Worm (Caenorhabditis elegans): ENCODE data around the gene F54D5.23.
"Not testable (repeated sequence)": the region's sequence is repeated elsewhere in the genome, so short reads cannot be mapped to it uniquely, and the experiment has no call there.

F54D5.23 gene

ce11 chrII:11564127-11564526, 5.0 kb downstream of the F54D5.23 start, which contains the start of gene F54D5.15:
F54D5.15 (minus strand) TSS chrII:11564227.
- TF ChIP-seq lsy-2 (tag; optimal IDR thresholded peaks at IDR 0.05): no peak
- TF ChIP-seq sptf-1 (tag; optimal IDR thresholded peaks at IDR 0.05): peak; percentile 60

- no peak for TF ChIP-seq ztf-11 (tag; optimal IDR thresholded peaks at IDR 0.05)
Observed at ce11 chrII:11556338-11556737, 12.7 kb downstream of the F54D5.23 start, which contains the start of gene F54D5.17. F54D5.17 (plus strand) TSS chrII:11556638.

DNA sequence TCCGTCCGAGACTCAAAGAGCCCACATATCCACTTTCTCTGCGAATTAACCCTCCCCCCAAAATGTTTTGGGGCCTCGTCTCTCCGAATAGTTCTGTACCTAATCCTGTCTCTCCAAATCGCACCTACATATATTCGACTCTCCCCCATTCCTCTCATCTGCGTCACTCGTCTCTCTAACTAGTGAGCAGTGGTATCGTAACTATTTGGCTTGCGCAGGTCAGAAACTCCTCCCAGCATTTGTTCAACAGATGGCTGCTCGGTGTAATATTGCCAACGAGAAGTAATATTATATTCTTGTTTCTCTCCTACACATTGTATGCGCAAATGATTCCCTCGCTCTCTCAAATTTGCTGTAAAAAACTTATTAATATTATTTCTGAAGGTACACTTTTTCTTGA, 13.5 kb downstream of the F54D5.23 start, which contains the start of gene F54D5.24:
Gene F54D5.24, plus strand, starts transcription at position 316 of the 400 bp plus-strand sequence.
- TF ChIP-seq pha-4 (tag; optimal IDR thresholded peaks at IDR 0.05) (no peak), hlh-1 (tag; optimal IDR thresholded peaks at IDR 0.05) (peak; percentile 96), sptf-1 (tag; optimal IDR thresholded peaks at IDR 0.05) (peak; percentile 57)

DNA sequence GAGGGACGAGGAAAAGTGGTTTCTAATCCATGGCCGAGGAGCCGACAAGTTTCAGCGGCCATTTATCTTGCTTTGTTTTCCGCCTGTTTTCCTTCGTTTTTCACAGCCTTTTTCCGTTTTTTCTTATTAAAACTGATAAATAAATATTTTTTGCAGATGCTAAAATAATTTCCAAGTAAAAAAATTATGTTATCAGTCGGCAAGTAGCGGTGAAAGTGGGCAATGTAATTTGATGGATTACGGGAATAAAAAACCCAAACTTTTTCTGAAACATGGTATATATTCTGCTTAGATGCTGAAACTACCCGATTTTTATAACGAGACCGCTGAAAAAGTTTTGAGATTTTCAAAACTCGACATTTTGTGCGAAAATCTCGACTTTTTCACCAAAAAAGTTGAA, 17.1 kb downstream of the F54D5.23 start, which contains the start of gene dhgd-1:
Gene dhgd-1, minus strand, starts transcription at position 101 of the 400 bp plus-strand sequence.
- TF ChIP-seq elt-3, lsy-2, nhr-76 (tag; optimal IDR thresholded peaks at IDR 0.05): not testable (repeated sequence)

DNA sequence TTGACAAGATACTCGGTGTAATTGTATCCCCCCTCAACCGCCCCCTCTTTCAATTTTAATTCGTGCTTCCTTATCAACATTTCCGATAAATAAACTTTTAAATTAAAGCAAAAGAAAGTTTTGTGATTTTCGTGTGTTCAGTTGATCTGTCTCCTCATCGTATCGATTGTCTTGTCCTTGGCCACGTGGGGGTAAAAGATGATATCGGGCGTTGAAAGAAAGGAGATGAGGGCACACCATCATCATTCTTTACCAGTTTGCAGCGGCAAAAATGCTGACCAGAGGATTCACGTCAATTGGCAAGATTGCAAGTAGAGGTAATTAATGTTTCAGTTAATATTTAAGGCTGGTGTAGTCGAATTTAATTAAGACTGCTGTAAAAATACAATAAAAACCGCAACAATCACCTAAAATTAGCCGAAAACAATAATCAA, 21.8 kb downstream of the F54D5.23 start, which contains the start of gene F54D5.7:
Gene F54D5.7, plus strand, starts transcription at position 264 of the 434 bp plus-strand sequence.
- TF ChIP-seq blmp-1 (tag; optimal IDR thresholded peaks at IDR 0.05) (no peak), ceh-43 (GFP tag; optimal IDR thresholded peaks at IDR 0.05) (peak; percentile 51), ces-1 (GFP tag; optimal IDR thresholded peaks at IDR 0.05) (peak; percentile 5), nhr-12 (tag; optimal IDR thresholded peaks at IDR 0.05) (peak; percentile 3), M03D4.4 (tag; optimal IDR thresholded peaks at IDR 0.05) (peak; percentile 9), flh-1 (GFP tag; optimal IDR thresholded peaks at IDR 0.05) (peak; percentile 11), unc-120 (tag; optimal IDR thresholded peaks at IDR 0.05; ENCODE audit: poor library complexity, severe bottlenecking) (peak; percentile 38), hlh-1 (tag; optimal IDR thresholded peaks at IDR 0.05) (peak; percentile 4), lin-13 (tag; optimal IDR thresholded peaks at IDR 0.05) (no peak), elt-1 (tag; optimal IDR thresholded peaks at IDR 0.05; ENCODE audit: borderline replicate concordance, insufficient read depth) (peak; percentile 8)

DNA sequence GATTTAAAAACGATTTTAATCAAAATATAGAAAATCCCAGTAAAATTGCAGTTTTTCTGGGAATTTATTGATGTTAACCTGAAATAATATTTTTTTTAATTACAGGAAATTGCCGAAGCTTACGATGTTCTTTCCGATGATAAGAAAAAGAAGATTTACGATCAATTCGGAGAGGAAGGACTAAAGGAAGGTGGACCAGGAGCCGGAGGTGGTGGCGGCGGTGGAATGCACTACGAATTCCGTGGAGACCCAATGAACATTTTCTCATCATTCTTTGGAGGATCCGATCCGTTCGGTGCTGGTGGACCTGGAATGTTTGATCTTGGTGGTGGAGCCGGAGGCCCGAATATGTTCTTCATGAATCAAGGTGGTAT, 23.1 kb downstream of the F54D5.23 start:
- TF ChIP-seq nhr-2 (tag; optimal IDR thresholded peaks at IDR 0.05) (no peak), hlh-1 (tag; optimal IDR thresholded peaks at IDR 0.05) (no peak), bed-3 (GFP tag; optimal IDR thresholded peaks at IDR 0.05) (no peak), ztf-11 (tag; optimal IDR thresholded peaks at IDR 0.05) (no peak), ceh-39 (tag; optimal IDR thresholded peaks at IDR 0.05) (no peak), sem-2 (GFP tag; optimal IDR thresholded peaks at IDR 0.05) (no peak), mab-5 (tag; optimal IDR thresholded peaks at IDR 0.05) (no peak), sptf-1 (tag; optimal IDR thresholded peaks at IDR 0.05) (no peak), pha-4 (tag; optimal IDR thresholded peaks at IDR 0.05) (no peak), unc-62 (GFP tag; optimal IDR thresholded peaks at IDR 0.05) (no peak), nhr-12 (tag; optimal IDR thresholded peaks at IDR 0.05) (no peak), tbx-8 (GFP tag; optimal IDR thresholded peaks at IDR 0.05) (no peak), cnd-1 (tag; optimal IDR thresholded peaks at IDR 0.05) (no peak), ces-1 (GFP tag; optimal IDR thresholded peaks at IDR 0.05) (no peak), lin-32 (GFP tag; optimal IDR thresholded peaks at IDR 0.05) (no peak), snpc-4 (tag; optimal IDR thresholded peaks at IDR 0.05) (no peak), ham-2 (GFP tag; optimal IDR thresholded peaks at IDR 0.05) (no peak), nhr-28 (tag; optimal IDR thresholded peaks at IDR 0.05) (no peak), ceh-83 (GFP tag; optimal IDR thresholded peaks at IDR 0.05) (no peak), elt-1 (tag; optimal IDR thresholded peaks at IDR 0.05; ENCODE audit: borderline replicate concordance, insufficient read depth) (no peak)
